Fruit fly (Drosophila melanogaster) whole organism, embryonic: ENCODE results near the gene CG13038.
A peak's percentile ranks its signal among the peaks of the same experiment; 100 is the strongest.

Experiments
- Atf6 ChIP-seq: fragments of 200-800 bp; sonication (Bioruptor generic); IDR thresholded peaks from 2 replicates; pipeline ENCODE4 v1.3.6; 2022; ENCODE audit warnings: missing biosample characterization, missing genetic modification characterization
- B-H2 ChIP-seq: fragments of 200-800 bp; sonication (Bioruptor generic); optimal IDR thresholded peaks from 2 replicates; lab custom pipeline; 2018; ENCODE audit warnings: missing biosample characterization, mild to moderate bottlenecking, missing genetic modification characterization
- BtbVII ChIP-seq: fragments of 200-800 bp; sonication (Bioruptor generic); optimal IDR thresholded peaks from 3 replicates; lab custom pipeline; 2017; ENCODE audit warnings: missing biosample characterization, mild to moderate bottlenecking, missing genetic modification characterization
- C15 ChIP-seq: fragments of 200-800 bp; sonication (Bioruptor generic); IDR thresholded peaks from 3 replicates; pipeline ENCODE4 v1.3.6; 2022; ENCODE audit warnings: missing biosample characterization, missing genetic modification characterization
- CG10321 ChIP-seq: fragments of 200-800 bp; sonication (Bioruptor generic); IDR thresholded peaks from 2 replicates; pipeline ENCODE4 v1.3.6; 2022; ENCODE audit warnings: missing biosample characterization, missing genetic modification characterization
- CG11560 ChIP-seq: fragments of 200-800 bp; sonication (Bioruptor generic); IDR thresholded peaks from 3 replicates; pipeline ENCODE4 v1.3.6; 2022; ENCODE audit warnings: missing biosample characterization, missing genetic modification characterization
- CG11695 ChIP-seq: fragments of 200-800 bp; sonication (Bioruptor generic); IDR thresholded peaks from 3 replicates; pipeline ENCODE4 v1.3.6; 2022; ENCODE audit warnings: missing biosample characterization, missing genetic modification characterization
- CG12744 ChIP-seq: fragments of 200-800 bp; sonication (Bioruptor generic); optimal IDR thresholded peaks from 2 replicates; lab custom pipeline; 2016; ENCODE audit warnings: missing biosample characterization, missing genetic modification characterization
- CG13296 ChIP-seq: fragments of 200-800 bp; sonication (Bioruptor generic); optimal IDR thresholded peaks from 3 replicates; lab custom pipeline; 2018; ENCODE audit warnings: missing biosample characterization, mild to moderate bottlenecking, missing genetic modification characterization
- CG13894 ChIP-seq: fragments of 200-800 bp; sonication (Bioruptor generic); optimal IDR thresholded peaks from 3 replicates; lab custom pipeline; 2018; ENCODE audit warnings: missing biosample characterization, mild to moderate bottlenecking, missing genetic modification characterization, moderate library complexity
- CG14441 ChIP-seq: fragments of 200-800 bp; sonication (Bioruptor generic); IDR thresholded peaks from 2 replicates; pipeline ENCODE4 v1.3.6; 2022; ENCODE audit warnings: missing biosample characterization, missing genetic modification characterization
- CG15514 ChIP-seq: fragments of 200-800 bp; sonication (Bioruptor generic); optimal IDR thresholded peaks from 3 replicates; lab custom pipeline; 2017; ENCODE audit warnings: missing biosample characterization, missing genetic modification characterization, mild to moderate bottlenecking, moderate library complexity, missing genetic modification reagents
- CG2120 ChIP-seq: fragments of 200-800 bp; sonication (Bioruptor generic); optimal IDR thresholded peaks from 3 replicates; lab custom pipeline; 2016; ENCODE audit warnings: missing biosample characterization, missing genetic modification characterization
- CG31224 ChIP-seq: fragments of 200-800 bp; sonication (Bioruptor generic); IDR thresholded peaks from 2 replicates; pipeline ENCODE4 v1.3.6; 2022; ENCODE audit warnings: missing biosample characterization, missing genetic modification characterization
- CG34224 ChIP-seq: fragments of 200-800 bp; sonication (Bioruptor generic); IDR thresholded peaks from 3 replicates; pipeline ENCODE4 v1.3.6; 2022; ENCODE audit warnings: missing biosample characterization, missing genetic modification characterization; ENCODE audit not compliant: partially characterized antibody
- CG3995 ChIP-seq: fragments of 200-800 bp; sonication (Bioruptor generic); optimal IDR thresholded peaks from 3 replicates; lab custom pipeline; 2016; ENCODE audit warnings: missing biosample characterization, missing genetic modification characterization
- CG7928 ChIP-seq: fragments of 200-800 bp; sonication (Bioruptor generic); optimal IDR thresholded peaks from 2 replicates; lab custom pipeline; 2017; ENCODE audit warnings: missing biosample characterization, mild to moderate bottlenecking, missing genetic modification characterization
- CG8290 ChIP-seq, 3 experiments: fragments of 200-800 bp; sonication (Bioruptor generic); optimal IDR thresholded peaks; 2 replicates each; lab custom pipeline; 2016 to 2019; ENCODE audit warnings: missing biosample characterization in 3 of 3, missing genetic modification characterization in 3 of 3, mild to moderate bottlenecking in 2 of 3, moderate library complexity in 1 of 3
- CG9932 ChIP-seq: fragments of 200-800 bp; sonication (Bioruptor generic); IDR thresholded peaks from 2 replicates; pipeline ENCODE4 v1.3.6; 2022; ENCODE audit warnings: missing biosample characterization, missing genetic modification characterization
- Dbx ChIP-seq: fragments of 200-800 bp; sonication (Bioruptor generic); IDR thresholded peaks from 3 replicates; pipeline ENCODE4 v1.3.6; 2022; ENCODE audit warnings: missing biosample characterization, missing genetic modification characterization
- GATAe ChIP-seq: fragments of 200-800 bp; sonication (Bioruptor generic); conservative IDR thresholded peaks from 2 replicates; pipeline ENCODE4 v1.3.6; 2022; ENCODE audit warnings: missing biosample characterization, missing genetic modification characterization
- Hand ChIP-seq: fragments of 200-800 bp; sonication (Bioruptor generic); optimal IDR thresholded peaks from 2 replicates; lab custom pipeline; 2017; ENCODE audit warnings: mild to moderate bottlenecking, missing biosample characterization, missing genetic modification reagents, missing genetic modification characterization
- HmgD ChIP-seq: fragments of 200-800 bp; sonication (Bioruptor generic); optimal IDR thresholded peaks from 3 replicates; lab custom pipeline; 2016; ENCODE audit warnings: missing biosample characterization, missing genetic modification characterization
- Med ChIP-seq: fragments of 200-800 bp; sonication (Bioruptor generic); peaks from one replicate; lab custom pipeline; 2016; ENCODE audit warnings: missing biosample characterization, missing genetic modification characterization, mild to moderate bottlenecking, inconsistent platforms, moderate library complexity
- Meics ChIP-seq: fragments of 200-800 bp; sonication (Bioruptor generic); optimal IDR thresholded peaks from 2 replicates; lab custom pipeline; 2017; ENCODE audit warnings: missing biosample characterization, mild to moderate bottlenecking, missing genetic modification characterization
- NK7.1 ChIP-seq: fragments of 200-800 bp; sonication (Bioruptor generic); optimal IDR thresholded peaks from 3 replicates; lab custom pipeline; 2016; ENCODE audit warnings: missing biosample characterization, missing genetic modification characterization
- Nf-YC ChIP-seq: fragments of 200-800 bp; optimal IDR thresholded peaks from 3 replicates; lab custom pipeline; 2019; ENCODE audit warnings: missing biosample characterization, mild to moderate bottlenecking, missing genetic modification characterization, moderate library complexity
- NfI ChIP-seq: fragments of 200-800 bp; sonication (Bioruptor generic); optimal IDR thresholded peaks from 3 replicates; lab custom pipeline; 2018; ENCODE audit warnings: missing biosample characterization, mild to moderate bottlenecking, missing genetic modification characterization, moderate library complexity
- Pdp1 ChIP-seq, 2 experiments: fragments of 200-800 bp; sonication (Bioruptor generic); optimal IDR thresholded peaks; 3 replicates each; lab custom pipeline; 2016; ENCODE audit warnings: missing biosample characterization in 2 of 2, missing genetic modification characterization in 2 of 2, mild to moderate bottlenecking in 1 of 2, moderate library complexity in 1 of 2
- TFAM ChIP-seq: fragments of 200-800 bp; sonication (Bioruptor generic); optimal IDR thresholded peaks from 2 replicates; lab custom pipeline; 2017; ENCODE audit warnings: missing biosample characterization, missing genetic modification characterization, inconsistent platforms
- Taf1 ChIP-seq: fragments of 200-800 bp; sonication (Bioruptor generic); IDR thresholded peaks from 2 replicates; pipeline ENCODE4 v1.3.6; 2022; ENCODE audit warnings: missing biosample characterization, missing genetic modification characterization
- abd-A ChIP-seq: fragments of 200-800 bp; sonication (Bioruptor generic); optimal IDR thresholded peaks from 3 replicates; lab custom pipeline; 2019; ENCODE audit warnings: missing biosample characterization, mild to moderate bottlenecking, missing genetic modification characterization, moderate library complexity
- dati ChIP-seq: fragments of 200-800 bp; sonication (Bioruptor generic); IDR thresholded peaks from 2 replicates; pipeline ENCODE4 v1.3.6; 2022; ENCODE audit warnings: missing biosample characterization, missing genetic modification characterization
- exex ChIP-seq: fragments of 200-800 bp; sonication (Bioruptor generic); optimal IDR thresholded peaks from 4 replicates; lab custom pipeline; 2018; ENCODE audit warnings: missing biosample characterization, mild to moderate bottlenecking, missing genetic modification characterization, moderate library complexity
- fd3F ChIP-seq: fragments of 200-800 bp; sonication (Bioruptor generic); optimal IDR thresholded peaks from 2 replicates; lab custom pipeline; 2018; ENCODE audit warnings: missing biosample characterization, mild to moderate bottlenecking, missing genetic modification characterization, moderate library complexity
- grn ChIP-seq: fragments of 200-800 bp; sonication (Bioruptor generic); optimal IDR thresholded peaks from 3 replicates; lab custom pipeline; 2017; ENCODE audit warnings: missing biosample characterization, missing genetic modification characterization
- ken ChIP-seq: fragments of 200-800 bp; sonication (Bioruptor generic); IDR thresholded peaks from 3 replicates; pipeline ENCODE4 v1.3.6; 2022; ENCODE audit warnings: missing biosample characterization, missing genetic modification characterization
- mirr ChIP-seq: fragments of 200-800 bp; sonication (Bioruptor generic); optimal IDR thresholded peaks from 3 replicates; lab custom pipeline; 2018; ENCODE audit warnings: missing biosample characterization, mild to moderate bottlenecking, missing genetic modification characterization
- rib ChIP-seq: fragments of 200-800 bp; sonication (Bioruptor generic); IDR thresholded peaks from 2 replicates; pipeline ENCODE4 v1.3.6; 2022; ENCODE audit warnings: missing biosample characterization, missing genetic modification characterization
- row ChIP-seq: fragments of 200-800 bp; sonication (Bioruptor generic); IDR thresholded peaks from 3 replicates; pipeline ENCODE4 v1.3.6; 2022; ENCODE audit warnings: missing biosample characterization, missing genetic modification characterization
- schlank ChIP-seq: fragments of 200-800 bp; sonication (Bioruptor generic); optimal IDR thresholded peaks from 2 replicates; lab custom pipeline; 2018; ENCODE audit warnings: missing biosample characterization, mild to moderate bottlenecking, missing genetic modification characterization
- scrt ChIP-seq: fragments of 200-800 bp; sonication (Bioruptor generic); optimal IDR thresholded peaks from 2 replicates; lab custom pipeline; 2018; ENCODE audit warnings: missing biosample characterization, mild to moderate bottlenecking, missing genetic modification characterization, moderate library complexity
- sens ChIP-seq: fragments of 200-800 bp; sonication (Bioruptor generic); peaks from one replicate; lab custom pipeline; 2016; ENCODE audit warnings: missing biosample characterization, missing genetic modification characterization
- sug ChIP-seq: fragments of 200-800 bp; optimal IDR thresholded peaks from 2 replicates; lab custom pipeline; 2019; ENCODE audit warnings: missing biosample characterization, mild to moderate bottlenecking, missing genetic modification characterization, moderate library complexity
- z ChIP-seq: fragments of 200-800 bp; sonication (Bioruptor generic); IDR thresholded peaks from 3 replicates; pipeline ENCODE4 v1.3.6; 2022; ENCODE audit warnings: missing biosample characterization, missing genetic modification characterization

CG13038 gene

DNA sequence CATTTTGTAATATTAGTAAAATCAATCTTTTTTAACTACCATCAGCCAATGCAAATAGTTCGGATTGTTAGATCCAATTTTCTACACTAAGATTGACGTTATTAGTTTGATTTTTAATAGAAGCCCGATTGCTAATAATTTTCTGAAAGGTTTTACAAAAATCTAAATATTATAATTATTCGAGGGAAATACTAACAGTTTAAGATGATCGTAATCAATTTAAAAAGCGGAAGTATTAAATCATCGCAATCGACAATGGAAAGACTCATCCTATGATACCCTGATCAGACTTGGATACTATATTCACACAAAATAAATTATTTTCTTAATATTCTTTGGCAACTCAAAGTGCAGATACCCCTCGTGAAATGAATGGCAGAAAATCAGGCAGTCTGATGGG, 30.2 kb upstream of the CG13038 start:
- TF ChIP-seq Med = peak; percentile 74
- TF ChIP-seq sens (GFP tag; lab: Kevin White, UChicago) = peak; percentile 11
- TF ChIP-seq CG2120 (GFP tag; lab: Kevin White, UChicago) = peak; percentile 11
- TF ChIP-seq ken (GFP tag; lab: Robert Waterston, UW) = no peak
- 0 out of 3 replicates have a peak, but pooled peaks have one; percentile 20 for TF ChIP-seq row
- no peak for TF ChIP-seq CG7928 (GFP tag; lab: Kevin White, UChicago)
- 0 out of 2 replicates have a peak, but pooled peaks have one; percentile 20 for TF ChIP-seq Taf1 (GFP tag; lab: Robert Waterston, UW)

DNA sequence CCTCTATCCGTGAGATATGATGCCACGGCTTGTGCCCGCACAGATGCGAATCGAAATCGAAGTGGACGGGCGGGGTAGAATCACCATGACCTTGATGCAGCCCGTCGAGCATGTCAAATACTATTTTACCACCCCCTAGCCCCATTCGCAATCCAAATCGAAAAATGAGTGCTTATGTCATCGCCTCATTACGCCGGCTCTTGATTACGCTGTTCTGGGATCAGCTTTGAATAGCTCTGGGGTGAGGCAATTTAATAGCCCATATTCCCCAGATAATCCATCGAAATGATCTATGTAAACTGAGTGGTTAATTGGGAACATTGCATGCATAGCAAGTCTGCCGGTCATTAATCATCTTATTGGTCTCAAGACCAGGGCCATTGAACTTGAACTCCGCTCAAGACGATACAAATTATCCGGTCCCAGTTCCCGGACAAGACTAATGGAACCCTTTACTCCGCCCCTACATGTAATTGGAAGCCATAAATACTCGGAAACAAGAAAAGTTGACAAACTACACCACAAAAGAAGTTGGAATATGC, 29.6 kb upstream of the CG13038 start:
- TF ChIP-seq CG14441 (0 out of 2 replicates have a peak, but pooled peaks have one; percentile 34), Pdp1 (GFP tag; optimal IDR thresholded peaks at IDR 0.05; lab: Kevin White, UChicago) (peak in 1 of 2 experiments; percentile 90), rib (GFP tag; lab: Robert Waterston, UW) (no peak)
- TF ChIP-seq, all 482 proteins: peak for 2

DNA sequence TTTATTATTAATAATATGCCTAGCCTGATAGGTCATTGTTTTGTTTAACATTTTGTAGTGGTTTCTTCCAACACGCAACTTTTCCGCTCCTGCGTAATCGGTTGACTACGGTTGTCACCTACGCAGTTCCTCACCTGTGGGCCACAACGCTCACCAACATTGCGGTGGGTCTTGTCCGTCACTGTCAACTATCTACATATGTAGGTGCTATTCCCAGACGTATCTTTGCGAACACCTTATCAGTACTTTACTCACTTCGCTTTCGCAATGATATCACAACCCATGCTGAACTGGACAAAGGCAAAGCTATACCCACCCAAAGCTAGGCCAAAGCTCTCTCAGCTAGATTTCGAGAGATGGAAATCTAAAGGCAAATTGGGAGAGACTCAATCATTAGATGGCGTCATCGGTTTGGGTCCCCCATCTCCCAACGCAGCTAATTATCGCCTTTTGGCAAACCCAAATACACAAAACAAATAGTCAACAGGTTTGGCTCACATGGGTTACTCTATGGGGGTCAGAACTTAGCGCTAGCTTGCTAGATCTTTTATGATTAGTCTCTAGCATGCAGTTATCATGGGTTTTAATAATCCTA, 28.6 kb upstream of the CG13038 start:
- TF ChIP-seq Meics (peak; percentile 25), NK7.1 (no peak), exex (tag; lab: Kevin White, UChicago) (peak; percentile 87), CG13296 (GFP tag; lab: Kevin White, UChicago) (peak; percentile 17), CG15514 (GFP tag; lab: Kevin White, UChicago) (peak; percentile 48), TFAM (GFP tag; lab: Kevin White, UChicago) (no peak), Atf6 (GFP tag; lab: Robert Waterston, UW) (peak; percentile 50; the same call in 1 of the 2 replicates), schlank (tag; lab: Kevin White, UChicago) (peak; percentile 48), CG31224 (peak; percentile 74), Dbx (GFP tag; lab: Robert Waterston, UW) (0 out of 3 replicates have a peak, but pooled peaks have one; percentile 15), CG12744 (GFP tag; lab: Kevin White, UChicago) (no peak), Hand (GFP tag; lab: Kevin White, UChicago) (peak; percentile 4), HmgD (GFP tag; lab: Kevin White, UChicago) (no peak), abd-A (tag; lab: Kevin White, UChicago) (no peak), mirr (peak; percentile 97), CG34224 (GFP tag; lab: Robert Waterston, UW) (peak; percentile 41; the same call in 1 of the 3 replicates), CG11695 (GFP tag; lab: Robert Waterston, UW) (0 out of 3 replicates have a peak, but pooled peaks have one; percentile 24), GATAe (0 out of 2 replicates have a peak, but pooled peaks have one; percentile 15), CG11560 (tag; lab: Robert Waterston, UW) (no peak), scrt (peak; percentile 49), CG13894 (tag; lab: Kevin White, UChicago) (peak; percentile 97), CG3995 (GFP tag; lab: Kevin White, UChicago) (no peak), grn (GFP tag; lab: Kevin White, UChicago) (peak; percentile 68), B-H2 (GFP tag; lab: Kevin White, UChicago) (peak; percentile 46), sug (peak; percentile 99), CG9932 (no peak), CG8290 (GFP tag; optimal IDR thresholded peaks at IDR 0.05; lab: Kevin White, UChicago) (no peak), CG8290 (tag; optimal IDR thresholded peaks at IDR 0.05; lab: Kevin White, UChicago) (peak in 1 of 2 experiments; percentile 48), fd3F (GFP tag; lab: Kevin White, UChicago) (no peak), dati (no peak), Nf-YC (tag; lab: Kevin White, UChicago) (no peak), NfI (no peak), BtbVII (GFP tag; lab: Kevin White, UChicago) (peak; percentile 45), rib (GFP tag; lab: Robert Waterston, UW) (0 out of 2 replicates have a peak, but pooled peaks have one; percentile 14), C15 (no peak), CG10321 (0 out of 2 replicates have a peak, but pooled peaks have one; percentile 17), z (GFP tag; lab: Robert Waterston, UW) (0 out of 3 replicates have a peak, but pooled peaks have one; percentile 25)
